Fruit fly (Drosophila melanogaster) whole organism, embryonic: Measurements from ENCODE around the gene rho-5.

Source experiments
- Blimp-1 ChIP-seq: fragments of 200-800 bp; sonication (Bioruptor generic); optimal IDR thresholded peaks from 3 replicates; lab custom pipeline; 2018; ENCODE audit warnings: missing biosample characterization, missing genetic modification characterization, mild to moderate bottlenecking, moderate library complexity, missing genetic modification reagents
- CG11398 ChIP-seq: fragments of 200-800 bp; sonication (Bioruptor generic); optimal IDR thresholded peaks from 2 replicates; lab custom pipeline; 2016; ENCODE audit warnings: missing biosample characterization, missing genetic modification characterization
- CG11456 ChIP-seq: fragments of 200-800 bp; sonication (Bioruptor generic); IDR thresholded peaks from 3 replicates; pipeline ENCODE4 v1.3.6; 2022; ENCODE audit warnings: missing biosample characterization, missing genetic modification characterization
- CG14441 ChIP-seq: fragments of 200-800 bp; sonication (Bioruptor generic); IDR thresholded peaks from 2 replicates; pipeline ENCODE4 v1.3.6; 2022; ENCODE audit warnings: missing biosample characterization, missing genetic modification characterization
- CG14710 ChIP-seq: fragments of 200-800 bp; sonication (Bioruptor generic); optimal IDR thresholded peaks from 3 replicates; lab custom pipeline; 2019; ENCODE audit warnings: missing biosample characterization, mild to moderate bottlenecking, missing genetic modification characterization, moderate library complexity
- CG14860 ChIP-seq: fragments of 200-800 bp; sonication (Bioruptor generic); IDR thresholded peaks from 3 replicates; pipeline ENCODE4 v1.3.6; 2022; ENCODE audit warnings: missing biosample characterization, missing genetic modification characterization; ENCODE audit not compliant: partially characterized antibody
- CG16815 ChIP-seq: fragments of 200-800 bp; sonication (Bioruptor generic); optimal IDR thresholded peaks from 3 replicates; lab custom pipeline; 2017; ENCODE audit warnings: missing biosample characterization, mild to moderate bottlenecking, missing genetic modification characterization
- CG17912 ChIP-seq: fragments of 200-800 bp; sonication (Bioruptor generic); optimal IDR thresholded peaks from 2 replicates; lab custom pipeline; 2018; ENCODE audit warnings: missing biosample characterization, mild to moderate bottlenecking, missing genetic modification characterization
- CG4282 ChIP-seq: fragments of 200-800 bp; sonication (Bioruptor generic); optimal IDR thresholded peaks from 2 replicates; lab custom pipeline; 2016; ENCODE audit warnings: missing biosample characterization, missing genetic modification characterization
- CG43689 ChIP-seq: fragments of 200-800 bp; sonication (Bioruptor generic); IDR thresholded peaks from 2 replicates; pipeline ENCODE4 v1.3.6; 2022; ENCODE audit warnings: missing biosample characterization, missing genetic modification characterization
- CG4820 ChIP-seq: fragments of 200-800 bp; sonication (Bioruptor generic); optimal IDR thresholded peaks from 3 replicates; lab custom pipeline; 2016; ENCODE audit warnings: missing biosample characterization, missing genetic modification characterization
- CG4854 ChIP-seq: fragments of 200-800 bp; sonication (Bioruptor generic); optimal IDR thresholded peaks from 2 replicates; lab custom pipeline; 2016; ENCODE audit warnings: missing biosample characterization, missing genetic modification characterization, inconsistent platforms
- CG6175 ChIP-seq: fragments of 200-800 bp; sonication (Bioruptor generic); IDR thresholded peaks from 3 replicates; pipeline ENCODE4 v1.3.6; 2022; ENCODE audit warnings: missing biosample characterization, missing genetic modification characterization
- CG6272 ChIP-seq: fragments of 200-800 bp; sonication (Bioruptor generic); IDR thresholded peaks from 2 replicates; pipeline ENCODE4 v1.3.6; 2022; ENCODE audit warnings: missing biosample characterization, missing genetic modification characterization
- CG7556 ChIP-seq: fragments of 200-800 bp; sonication (Bioruptor generic); optimal IDR thresholded peaks from 2 replicates; lab custom pipeline; 2017; ENCODE audit warnings: missing biosample characterization, mild to moderate bottlenecking, missing genetic modification characterization
- Camta ChIP-seq: fragments of 200-800 bp; sonication (Bioruptor generic); optimal IDR thresholded peaks from 2 replicates; lab custom pipeline; 2016; ENCODE audit warnings: missing biosample characterization, missing genetic modification characterization
- CrebB ChIP-seq: fragments of 200-800 bp; sonication (Bioruptor generic); optimal IDR thresholded peaks from 3 replicates; lab custom pipeline; 2018; ENCODE audit warnings: missing biosample characterization, mild to moderate bottlenecking, missing genetic modification characterization
- Dip3 ChIP-seq: fragments of 200-800 bp; sonication (Bioruptor generic); optimal IDR thresholded peaks from 3 replicates; lab custom pipeline; 2016; ENCODE audit warnings: missing biosample characterization, missing genetic modification characterization
- ERR ChIP-seq: fragments of 200-800 bp; sonication (Bioruptor generic); optimal IDR thresholded peaks from 2 replicates; lab custom pipeline; 2016; ENCODE audit warnings: missing biosample characterization, missing genetic modification characterization
- Ets65A ChIP-seq: fragments of 200-800 bp; sonication (Bioruptor generic); peaks from one replicate; lab custom pipeline; 2016; ENCODE audit warnings: missing biosample characterization, missing genetic modification characterization
- HHEX ChIP-seq: fragments of 200-800 bp; sonication (Bioruptor generic); optimal IDR thresholded peaks from 3 replicates; lab custom pipeline; 2017; ENCODE audit warnings: missing biosample characterization, mild to moderate bottlenecking, missing genetic modification characterization, missing genetic modification reagents
- Hr51 ChIP-seq, 2 experiments: fragments of 200-800 bp; sonication (Bioruptor generic); optimal IDR thresholded peaks; 2 replicates in 1 of 2; 3 replicates in 1 of 2; lab custom pipeline; 2016 to 2018; ENCODE audit warnings: missing biosample characterization in 2 of 2, missing genetic modification characterization in 2 of 2, mild to moderate bottlenecking in 1 of 2, moderate library complexity in 1 of 2
- Lim3 ChIP-seq: fragments of 200-800 bp; sonication (Bioruptor generic); IDR thresholded peaks from 2 replicates; pipeline ENCODE4 v1.3.6; 2022; ENCODE audit warnings: missing biosample characterization, missing genetic modification characterization
- Med ChIP-seq: fragments of 200-800 bp; sonication (Bioruptor generic); peaks from one replicate; lab custom pipeline; 2016; ENCODE audit warnings: missing biosample characterization, missing genetic modification characterization, mild to moderate bottlenecking, inconsistent platforms, moderate library complexity
- Neu2 ChIP-seq: fragments of 200-800 bp; sonication (Bioruptor generic); optimal IDR thresholded peaks from 3 replicates; lab custom pipeline; 2016; ENCODE audit warnings: missing biosample characterization, missing genetic modification characterization, borderline replicate concordance
- Oli ChIP-seq: fragments of 200-800 bp; sonication (Bioruptor generic); optimal IDR thresholded peaks from 2 replicates; lab custom pipeline; 2018; ENCODE audit warnings: missing biosample characterization, mild to moderate bottlenecking, missing genetic modification characterization, moderate library complexity
- Rx ChIP-seq: fragments of 200-800 bp; sonication (Bioruptor generic); IDR thresholded peaks from 2 replicates; pipeline ENCODE4 v1.3.6; 2022; ENCODE audit warnings: missing biosample characterization, missing genetic modification characterization
- Sry-β ChIP-seq: fragments of 200-800 bp; sonication (Bioruptor generic); optimal IDR thresholded peaks from 2 replicates; lab custom pipeline; 2018; ENCODE audit warnings: missing biosample characterization, mild to moderate bottlenecking, missing genetic modification characterization, moderate library complexity
- btn ChIP-seq: fragments of 200-800 bp; sonication (Bioruptor generic); optimal IDR thresholded peaks from 2 replicates; lab custom pipeline; 2016; ENCODE audit warnings: missing biosample characterization, missing genetic modification characterization
- cas ChIP-seq: fragments of 200-800 bp; sonication (Bioruptor generic); IDR thresholded peaks from 2 replicates; pipeline ENCODE4 v1.3.6; 2022; ENCODE audit warnings: missing biosample characterization, missing genetic modification characterization
- chif ChIP-seq, 2 experiments: fragments of 200-800 bp; sonication (Bioruptor generic); optimal IDR thresholded peaks; 3 replicates each; lab custom pipeline; 2016; ENCODE audit warnings: missing biosample characterization in 2 of 2, missing genetic modification characterization in 2 of 2
- ci ChIP-seq: fragments of 200-800 bp; sonication (Bioruptor generic); IDR thresholded peaks from 3 replicates; pipeline ENCODE4 v1.3.6; 2022; ENCODE audit warnings: missing biosample characterization, missing genetic modification characterization
- dysf ChIP-seq: fragments of 200-800 bp; sonication (Bioruptor generic); IDR thresholded peaks from 3 replicates; pipeline ENCODE4 v1.3.6; 2022; ENCODE audit warnings: missing biosample characterization, missing genetic modification characterization
- fu2 ChIP-seq: fragments of 200-800 bp; sonication (Bioruptor generic); optimal IDR thresholded peaks from 2 replicates; lab custom pipeline; 2016; ENCODE audit warnings: missing biosample characterization, missing genetic modification characterization
- gsb ChIP-seq: fragments of 200-800 bp; sonication (Bioruptor generic); IDR thresholded peaks from 2 replicates; pipeline ENCODE4 v1.3.6; 2022; ENCODE audit warnings: missing biosample characterization, missing genetic modification characterization
- h ChIP-seq: fragments of >200 bp; optimal IDR thresholded peaks from 2 replicates; lab custom pipeline; 2017
- hth ChIP-seq: fragments of >200 bp; optimal IDR thresholded peaks from 2 replicates; lab custom pipeline; 2017; ENCODE audit warnings: inconsistent platforms
- insv ChIP-seq, 2 experiments: fragments of 200-800 bp; sonication (Bioruptor generic); optimal IDR thresholded peaks; 3 replicates each; lab custom pipeline; 2016 to 2018; ENCODE audit warnings: missing biosample characterization in 2 of 2, missing genetic modification characterization in 2 of 2
- inv ChIP-seq: fragments of 200-800 bp; sonication (Bioruptor generic); IDR thresholded peaks from 2 replicates; pipeline ENCODE4 v1.3.6; 2022; ENCODE audit warnings: missing biosample characterization, missing genetic modification characterization; ENCODE audit not compliant: partially characterized antibody
- mam ChIP-seq: fragments of 200-800 bp; sonication (Bioruptor generic); optimal IDR thresholded peaks from 3 replicates; lab custom pipeline; 2016; ENCODE audit warnings: missing biosample characterization, missing genetic modification characterization
- mld ChIP-seq: fragments of 200-800 bp; sonication (Bioruptor generic); IDR thresholded peaks from 3 replicates; pipeline ENCODE4 v1.3.6; 2022; ENCODE audit warnings: missing biosample characterization, missing genetic modification characterization; ENCODE audit not compliant: partially characterized antibody
- nerfin-1 ChIP-seq: fragments of 200-800 bp; sonication (Bioruptor generic); optimal IDR thresholded peaks from 3 replicates; lab custom pipeline; 2019; ENCODE audit warnings: missing biosample characterization, mild to moderate bottlenecking, missing genetic modification characterization, moderate library complexity
- onecut ChIP-seq: fragments of 200-800 bp; sonication (Bioruptor generic); IDR thresholded peaks from 2 replicates; pipeline ENCODE4 v1.3.6; 2022; ENCODE audit warnings: missing biosample characterization, missing genetic modification characterization
- pan ChIP-seq, 4 experiments: fragments of >200 bp in 3 of 4; fragments of 200-800 bp in 1 of 4; sonication (Bioruptor generic) in 1 of 4; optimal IDR thresholded peaks in 3 of 4; IDR thresholded peaks in 1 of 4; 2 replicates each; pipeline versions ENCODE4 v1.3.6 to Lab custom; 2017 to 2022; ENCODE audit warnings: missing biosample characterization in 2 of 4, missing genetic modification characterization in 2 of 4, mixed read lengths in 1 of 4
- sd ChIP-seq: fragments of 200-800 bp; sonication (Bioruptor generic); optimal IDR thresholded peaks from 3 replicates; lab custom pipeline; 2018; ENCODE audit warnings: missing biosample characterization, mild to moderate bottlenecking, missing genetic modification characterization, moderate library complexity
- sqz ChIP-seq: fragments of 200-800 bp; sonication (Bioruptor generic); optimal IDR thresholded peaks from 3 replicates; lab custom pipeline; 2018; ENCODE audit warnings: missing biosample characterization, mild to moderate bottlenecking, missing genetic modification characterization
- tap ChIP-seq: fragments of 200-800 bp; optimal IDR thresholded peaks from 3 replicates; lab custom pipeline; 2019; ENCODE audit warnings: missing biosample characterization, mild to moderate bottlenecking, missing genetic modification characterization, moderate library complexity
- unpg ChIP-seq: fragments of 200-800 bp; sonication (Bioruptor generic); optimal IDR thresholded peaks from 3 replicates; lab custom pipeline; 2018; ENCODE audit warnings: missing biosample characterization, mild to moderate bottlenecking, missing genetic modification characterization, moderate library complexity
- zf30C ChIP-seq: fragments of 200-800 bp; sonication (Bioruptor generic); optimal IDR thresholded peaks from 3 replicates; lab custom pipeline; 2018; ENCODE audit warnings: missing biosample characterization, mild to moderate bottlenecking, missing genetic modification characterization
- zfh1 ChIP-seq: fragments of 200-800 bp; sonication (Bioruptor generic); IDR thresholded peaks from 3 replicates; pipeline ENCODE4 v1.3.6; 2022; ENCODE audit warnings: missing biosample characterization, missing genetic modification characterization

rho-5 gene

dm6 chr2L:10339212-10339721 lies 34.4 kb downstream of the rho-5 start, which contains the start of gene SamDC (continued):
- no peak for TF ChIP-seq Camta (GFP tag; lab: Kevin White, UChicago)
- TF ChIP-seq CG4282 (GFP tag; lab: Kevin White, UChicago), result no peak
- no peak for TF ChIP-seq CG6175
- no peak for TF ChIP-seq Sry-β (GFP tag; lab: Kevin White, UChicago)
- no peak for TF ChIP-seq h (lab: Kevin White, UChicago)
- TF ChIP-seq mam (GFP tag; lab: Kevin White, UChicago), result peak; percentile 54
- TF ChIP-seq CG14860, result peak; percentile 61
- no peak for TF ChIP-seq CG4854 (GFP tag; lab: Kevin White, UChicago)
- TF ChIP-seq CG4820, result no peak
- TF ChIP-seq insv (GFP tag; optimal IDR thresholded peaks at IDR 0.05; lab: Kevin White, UChicago), result peak in 1 of 2 experiments; percentile 31
- TF ChIP-seq CG7556, result peak; percentile 21
- no peak for TF ChIP-seq CG6272 (GFP tag; lab: Robert Waterston, UW)
- no peak for TF ChIP-seq gsb (GFP tag; lab: Robert Waterston, UW)
- TF ChIP-seq dysf (GFP tag; lab: Robert Waterston, UW), result peak; percentile 59; the same call in 1 of the 3 replicates
- TF ChIP-seq cas, result 0 out of 2 replicates have a peak, but pooled peaks have one; percentile 13
- peak; percentile 48 for TF ChIP-seq HHEX (GFP tag; lab: Kevin White, UChicago)
- peak; percentile 40 to 60 for TF ChIP-seq Hr51 (GFP tag; optimal IDR thresholded peaks at IDR 0.05; lab: Kevin White, UChicago)
- TF ChIP-seq Oli, result no peak
- TF ChIP-seq ci (GFP tag; lab: Robert Waterston, UW), result peak; percentile 66; the same call in 2 of the 3 replicates
- TF ChIP-seq zf30C (GFP tag; lab: Kevin White, UChicago), result no peak
- no peak for TF ChIP-seq CG17912 (GFP tag; lab: Kevin White, UChicago)
- no peak for TF ChIP-seq CG11398 (GFP tag; lab: Kevin White, UChicago)
- no peak for TF ChIP-seq CG43689 (GFP tag; lab: Robert Waterston, UW)
- TF ChIP-seq btn (GFP tag; lab: Kevin White, UChicago), result no peak
- no peak for TF ChIP-seq CG11456 (GFP tag; lab: Robert Waterston, UW)
- TF ChIP-seq Med (GFP tag; lab: Kevin White, UChicago), result peak; percentile 91
- TF ChIP-seq CG14710 (tag; lab: Kevin White, UChicago), result peak; percentile 47
- TF ChIP-seq chif (GFP tag; optimal IDR thresholded peaks at IDR 0.05; lab: Kevin White, UChicago), result peak in 1 of 2 experiments; percentile 24
- no peak for TF ChIP-seq tap (tag; lab: Kevin White, UChicago)
- peak; percentile 5; the same call in 1 of the 2 replicates for TF ChIP-seq CG14441 (GFP tag; lab: Robert Waterston, UW)
- peak; percentile 24 for TF ChIP-seq Dip3 (GFP tag; lab: Kevin White, UChicago)
- no peak for TF ChIP-seq nerfin-1 (tag; lab: Kevin White, UChicago)
- TF ChIP-seq ERR (GFP tag; lab: Kevin White, UChicago), result no peak
- TF ChIP-seq Ets65A, result peak; percentile 14
- TF ChIP-seq Blimp-1, result no peak
- TF ChIP-seq zfh1 (GFP tag; lab: Robert Waterston, UW), result peak; percentile 37; the same call in 1 of the 3 replicates
- 0 out of 2 replicates have a peak, but pooled peaks have one; percentile 26 for TF ChIP-seq onecut (GFP tag; lab: Robert Waterston, UW)
- peak; percentile 57 for TF ChIP-seq unpg (GFP tag; lab: Kevin White, UChicago)
- TF ChIP-seq fu2 (GFP tag; lab: Kevin White, UChicago), result no peak
- peak; percentile 81 for TF ChIP-seq inv
- no peak for TF ChIP-seq Rx
- peak; percentile 7 for TF ChIP-seq CG16815
- TF ChIP-seq mld (GFP tag; lab: Robert Waterston, UW), result peak; percentile 85
- TF ChIP-seq hth (lab: Kevin White, UChicago), result no peak
- TF ChIP-seq Lim3 (GFP tag; lab: Robert Waterston, UW), result no peak
- TF ChIP-seq sqz (GFP tag; lab: Kevin White, UChicago), result no peak
- TF ChIP-seq Neu2 (GFP tag; lab: Kevin White, UChicago), result no peak
- no peak for TF ChIP-seq pan (optimal IDR thresholded peaks at IDR 0.05; lab: Kevin White, UChicago)
- TF ChIP-seq pan (GFP tag; optimal IDR thresholded peaks at IDR 0.05 in 1 of 2, IDR thresholded peaks at IDR 0.05 in 1 of 2), result peak in 1 of 2 experiments; percentile 49
- TF ChIP-seq sd (tag; lab: Kevin White, UChicago), result peak; percentile 27
- TF ChIP-seq CrebB, result peak; percentile 18
